Fruit fly (Drosophila melanogaster) whole organism, wandering third instar larva: ENCODE measurements around the gene Neurochondrin.
A peak's percentile ranks its signal among the peaks of the same experiment; 100 is the strongest.

ENCODE experiments used
- Abd-B ChIP-seq: fragments of >200 bp; optimal IDR thresholded peaks from 2 replicates; lab custom pipeline; 2017; ENCODE audit warnings: missing biosample characterization, missing genetic modification characterization
- Dfd ChIP-seq: fragments of >200 bp; optimal IDR thresholded peaks from 2 replicates; lab custom pipeline; 2017; ENCODE audit warnings: missing biosample characterization, missing genetic modification characterization
- Jra ChIP-seq: sonication (Bioruptor generic); optimal IDR thresholded peaks from 2 replicates; lab custom pipeline; 2016; ENCODE audit warnings: missing biosample characterization, missing genetic modification characterization
- Myc ChIP-seq: fragments of >200 bp; optimal IDR thresholded peaks from 2 replicates; lab custom pipeline; 2017
- OdsH ChIP-seq: fragments of 200-800 bp; sonication (Bioruptor generic); optimal IDR thresholded peaks from 2 replicates; lab custom pipeline; 2016; ENCODE audit warnings: missing biosample characterization, mild to moderate bottlenecking, missing genetic modification characterization
- Sp1 ChIP-seq: fragments of 200-800 bp; sonication (Bioruptor generic); optimal IDR thresholded peaks from 3 replicates; lab custom pipeline; 2019; ENCODE audit warnings: missing biosample characterization, mild to moderate bottlenecking, missing genetic modification characterization, moderate library complexity
- brk ChIP-seq: fragments of 200-800 bp; sonication (Bioruptor generic); optimal IDR thresholded peaks from 2 replicates; lab custom pipeline; 2016; ENCODE audit warnings: missing biosample characterization, mild to moderate bottlenecking, missing genetic modification characterization
- dsf ChIP-seq: sonication (Bioruptor generic); optimal IDR thresholded peaks from 2 replicates; lab custom pipeline; 2016; ENCODE audit warnings: missing biosample characterization, missing genetic modification characterization, borderline replicate concordance
- fru ChIP-seq: fragments of 200-800 bp; sonication (Bioruptor generic); optimal IDR thresholded peaks from 3 replicates; lab custom pipeline; 2016; ENCODE audit warnings: missing biosample characterization, mild to moderate bottlenecking, missing genetic modification characterization
- pan ChIP-seq: fragments of >200 bp; optimal IDR thresholded peaks from 2 replicates; lab custom pipeline; 2017
- psq ChIP-seq: fragments of 200-800 bp; sonication (Bioruptor generic); optimal IDR thresholded peaks from 3 replicates; lab custom pipeline; 2017; ENCODE audit warnings: missing biosample characterization, mild to moderate bottlenecking, missing genetic modification characterization, moderate library complexity
- sage ChIP-seq: fragments of 200-800 bp; sonication (Bioruptor generic); optimal IDR thresholded peaks from 2 replicates; lab custom pipeline; 2016; ENCODE audit warnings: missing biosample characterization, mild to moderate bottlenecking, missing genetic modification characterization
- sv ChIP-seq: fragments of 200-800 bp; sonication (Bioruptor generic); optimal IDR thresholded peaks from 3 replicates; lab custom pipeline; 2016; ENCODE audit warnings: missing biosample characterization, missing genetic modification characterization
- usp ChIP-seq: fragments of >200 bp; optimal IDR thresholded peaks from 2 replicates; lab custom pipeline; 2017; ENCODE audit warnings: missing biosample characterization, missing genetic modification characterization

- TF ChIP-seq usp (GFP tag; lab: Kevin White, UChicago) (no peak), Sp1 (GFP tag; lab: Kevin White, UChicago) (peak; percentile 57), psq (GFP tag; lab: Kevin White, UChicago) (no peak), pan (lab: Kevin White, UChicago) (no peak), brk (GFP tag; lab: Kevin White, UChicago) (no peak), Myc (lab: Kevin White, UChicago) (no peak), dsf (GFP tag; lab: Kevin White, UChicago) (no peak), Dfd (GFP tag; lab: Kevin White, UChicago) (no peak), OdsH (GFP tag; lab: Kevin White, UChicago) (peak; percentile 60), Jra (GFP tag; lab: Kevin White, UChicago) (no peak), fru (GFP tag; lab: Kevin White, UChicago) (peak; percentile 69), Abd-B (GFP tag; lab: Kevin White, UChicago) (no peak), sv (GFP tag; lab: Kevin White, UChicago) (no peak), sage (GFP tag; lab: Kevin White, UChicago) (no peak)
These were observed 42.6 kb upstream of the Neurochondrin start for dm6 chr3R:6425454-6426156.
